Worm (Caenorhabditis elegans) whole organism, L2 larva: ENCODE results near the gene str-37.

Source experiments
- C34F6.9 ChIP-seq: fragments of 150-350 bp; optimal IDR thresholded peaks from 2 replicates; lab custom pipeline; 2014; ENCODE audit warnings: missing biosample characterization, missing genetic modification characterization
- F13H6.1 ChIP-seq: sonication (generic microtip); optimal IDR thresholded peaks from 2 replicates; lab custom pipeline; 2016; ENCODE audit warnings: missing genetic modification characterization, missing compliant biosample characterization
- R02D3.7 ChIP-seq: fragments of 150-350 bp; optimal IDR thresholded peaks from 2 replicates; lab custom pipeline; 2014; ENCODE audit warnings: missing biosample characterization, missing genetic modification characterization
- alr-1 ChIP-seq: fragments of 150-350 bp; optimal IDR thresholded peaks from 2 replicates; lab custom pipeline; 2014; ENCODE audit warnings: missing biosample characterization, missing genetic modification characterization
- aly-2 ChIP-seq: fragments of 150-350 bp; optimal IDR thresholded peaks from 2 replicates; lab custom pipeline; 2014; ENCODE audit warnings: missing biosample characterization, missing genetic modification characterization
- ama-1 ChIP-seq: fragments of 150-350 bp; optimal IDR thresholded peaks from 2 replicates; lab custom pipeline; 2018; ENCODE audit warnings: inconsistent platforms
- blmp-1 ChIP-seq: sonication (generic microtip); optimal IDR thresholded peaks from 2 replicates; lab custom pipeline; 2017; ENCODE audit warnings: missing genetic modification characterization, mild to moderate bottlenecking, missing compliant biosample characterization, antibody characterized with exemption, moderate library complexity; ENCODE audit not compliant: insufficient read depth
- ceh-16 ChIP-seq: fragments of 150-350 bp; optimal IDR thresholded peaks from 2 replicates; lab custom pipeline; 2014; ENCODE audit warnings: missing biosample characterization, missing genetic modification characterization
- crh-2 ChIP-seq: sonication (generic microtip); optimal IDR thresholded peaks from 2 replicates; lab custom pipeline; 2017; ENCODE audit warnings: missing biosample characterization, missing genetic modification characterization
- dmd-4 ChIP-seq: sonication (generic microtip); optimal IDR thresholded peaks from 2 replicates; lab custom pipeline; 2017; ENCODE audit warnings: missing biosample characterization, missing genetic modification characterization
- egl-27 ChIP-seq: sonication (generic microtip); optimal IDR thresholded peaks from 3 replicates; lab custom pipeline; 2017; ENCODE audit warnings: missing biosample characterization, missing genetic modification reagents, missing genetic modification characterization
- fos-1 ChIP-seq: fragments of 150-350 bp; optimal IDR thresholded peaks from 2 replicates; lab custom pipeline; 2014; ENCODE audit warnings: missing biosample characterization, missing genetic modification characterization
- lin-13 ChIP-seq: fragments of 150-350 bp; optimal IDR thresholded peaks from 2 replicates; lab custom pipeline; 2014; ENCODE audit warnings: missing biosample characterization, missing genetic modification reagents, missing genetic modification characterization
- lin-39 ChIP-seq: fragments of 150-350 bp; optimal IDR thresholded peaks from 2 replicates; lab custom pipeline; 2014; ENCODE audit warnings: missing biosample characterization, missing genetic modification reagents, missing genetic modification characterization
- lsy-2 ChIP-seq, 2 experiments: fragments of 150-350 bp in 1 of 2; sonication (generic microtip) in 1 of 2; optimal IDR thresholded peaks; 2 replicates each; lab custom pipeline; 2014 to 2017; ENCODE audit warnings: missing biosample characterization in 2 of 2, missing genetic modification characterization in 2 of 2
- mab-5 ChIP-seq: fragments of 150-350 bp; optimal IDR thresholded peaks from 2 replicates; lab custom pipeline; 2014; ENCODE audit warnings: missing biosample characterization, missing genetic modification characterization
- mbf-1 ChIP-seq: sonication (generic microtip); optimal IDR thresholded peaks from 2 replicates; lab custom pipeline; 2017; ENCODE audit warnings: missing biosample characterization, missing genetic modification characterization
- mdl-1 ChIP-seq, 2 experiments: fragments of 150-350 bp in 1 of 2; sonication (generic microtip) in 1 of 2; optimal IDR thresholded peaks; 2 replicates each; lab custom pipeline; 2017; ENCODE audit warnings: missing biosample characterization in 2 of 2, missing genetic modification characterization in 2 of 2
- nhr-11 ChIP-seq: fragments of 150-350 bp; optimal IDR thresholded peaks from 2 replicates; lab custom pipeline; 2014; ENCODE audit warnings: missing biosample characterization, missing genetic modification characterization
- nhr-129 ChIP-seq: fragments of 150-350 bp; optimal IDR thresholded peaks from 2 replicates; lab custom pipeline; 2014; ENCODE audit warnings: missing biosample characterization, missing genetic modification characterization
- nhr-21 ChIP-seq: fragments of 150-350 bp; optimal IDR thresholded peaks from 2 replicates; lab custom pipeline; 2014; ENCODE audit warnings: missing biosample characterization, missing genetic modification characterization
- nhr-23 ChIP-seq: fragments of 150-350 bp; optimal IDR thresholded peaks from 2 replicates; lab custom pipeline; 2014; ENCODE audit warnings: missing biosample characterization, missing genetic modification reagents, missing genetic modification characterization
- nhr-77 ChIP-seq: fragments of 150-350 bp; optimal IDR thresholded peaks from 2 replicates; lab custom pipeline; 2014; ENCODE audit warnings: missing biosample characterization, missing genetic modification characterization
- peb-1 ChIP-seq: fragments of 150-350 bp; optimal IDR thresholded peaks from 2 replicates; lab custom pipeline; 2014; ENCODE audit warnings: missing biosample characterization, missing genetic modification characterization
- sem-4 ChIP-seq: fragments of 150-350 bp; optimal IDR thresholded peaks from 2 replicates; lab custom pipeline; 2014; ENCODE audit warnings: missing biosample characterization, missing genetic modification reagents, missing genetic modification characterization
- skn-1 ChIP-seq: sonication (generic microtip); optimal IDR thresholded peaks from 2 replicates; lab custom pipeline; 2017; ENCODE audit warnings: missing biosample characterization, missing genetic modification characterization
- sma-9 ChIP-seq, 2 experiments: fragments of 150-350 bp in 1 of 2; sonication (generic microtip) in 1 of 2; optimal IDR thresholded peaks; 2 replicates each; lab custom pipeline; 2014 to 2016; ENCODE audit warnings: missing genetic modification characterization in 2 of 2, mild to moderate bottlenecking in 1 of 2, missing biosample characterization in 1 of 2, missing compliant biosample characterization in 1 of 2, missing genetic modification reagents in 1 of 2, moderate library complexity in 1 of 2
- unc-39 ChIP-seq: fragments of 150-350 bp; optimal IDR thresholded peaks from 2 replicates; lab custom pipeline; 2014; ENCODE audit warnings: missing biosample characterization, missing genetic modification characterization
- unc-55 ChIP-seq: fragments of 150-350 bp; sonication (generic microtip); optimal IDR thresholded peaks from 3 replicates; lab custom pipeline; 2014; ENCODE audit warnings: missing biosample characterization, missing genetic modification reagents, missing genetic modification characterization
- unc-62 ChIP-seq: fragments of 150-350 bp; optimal IDR thresholded peaks from 2 replicates; lab custom pipeline; 2014; ENCODE audit warnings: missing biosample characterization, missing genetic modification reagents, missing genetic modification characterization
- zag-1 ChIP-seq: fragments of 150-350 bp; optimal IDR thresholded peaks from 2 replicates; lab custom pipeline; 2014; ENCODE audit warnings: missing biosample characterization, missing genetic modification characterization
- ztf-1 ChIP-seq: fragments of 200-800 bp; sonication (Bioruptor generic); conservative IDR thresholded peaks from 2 replicates; pipeline ENCODE4 v1.3.6; 2022; ENCODE audit warnings: missing genetic modification characterization, missing compliant biosample characterization
- ztf-4 ChIP-seq: fragments of 150-350 bp; optimal IDR thresholded peaks from 2 replicates; lab custom pipeline; 2014; ENCODE audit warnings: missing biosample characterization, missing genetic modification characterization

str-37 gene

ce11 chrV:13351773-13352172 is 24.2 kb downstream of the str-37 start:
- TF ChIP-seq nhr-77 (tag; lab: Kevin White, UChicago): no peak
- no peak for TF ChIP-seq nhr-23 (tag; lab: Kevin White, UChicago)
- TF ChIP-seq lsy-2 (tag; optimal IDR thresholded peaks at IDR 0.05; lab: Kevin White, UChicago): peak in 1 of 2 experiments; percentile 22
- peak; percentile 58 for TF ChIP-seq unc-62 (GFP tag; lab: Kevin White, UChicago)
- no peak for TF ChIP-seq R02D3.7 (tag; lab: Kevin White, UChicago)
- no peak for TF ChIP-seq sem-4
- TF ChIP-seq mab-5: peak; percentile 91
- no peak for TF ChIP-seq zag-1 (tag; lab: Kevin White, UChicago)
- no peak for TF ChIP-seq nhr-129 (tag; lab: Kevin White, UChicago)
- no peak for TF ChIP-seq dmd-4 (tag; lab: Kevin White, UChicago)
- TF ChIP-seq unc-55 (GFP tag; lab: Kevin White, UChicago): peak; percentile 66
- peak; percentile 18 for TF ChIP-seq egl-27 (tag; lab: Kevin White, UChicago)
- TF ChIP-seq lin-39: peak; percentile 33
- no peak for TF ChIP-seq mbf-1 (tag; lab: Kevin White, UChicago)
- TF ChIP-seq sma-9 (GFP tag; optimal IDR thresholded peaks at IDR 0.05; lab: Kevin White, UChicago): peak; percentile 7
- no peak for TF ChIP-seq sma-9 (tag; optimal IDR thresholded peaks at IDR 0.05; lab: Kevin White, UChicago)
- no peak for TF ChIP-seq ztf-1
- no peak for TF ChIP-seq lin-13 (GFP tag; lab: Kevin White, UChicago)

DNA sequence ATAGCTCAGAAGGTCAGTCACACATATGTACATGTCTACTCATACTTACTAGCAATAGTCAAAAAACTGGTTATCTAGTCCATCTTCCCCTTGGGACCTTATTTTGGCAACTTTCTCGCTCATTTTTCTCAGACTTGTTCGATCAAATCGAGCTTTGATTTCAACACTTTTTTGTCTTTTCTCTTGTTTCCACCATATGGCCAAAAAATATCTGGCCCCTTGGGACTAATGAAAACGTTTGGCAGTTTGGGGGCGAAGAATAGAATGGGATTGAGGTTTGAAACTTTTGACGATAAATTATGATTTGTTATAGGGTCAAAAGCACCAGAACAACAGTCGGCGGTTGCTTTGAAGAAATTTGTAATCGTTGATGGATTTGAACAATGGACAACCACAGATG is 24.9 kb downstream of the str-37 start:
- TF ChIP-seq fos-1 (no peak), mab-5 (peak; percentile 60)

ce11 chrV:13356210-13356609 is 28.6 kb downstream of the str-37 start:
- TF ChIP-seq lin-13 (GFP tag; lab: Kevin White, UChicago) (no peak), nhr-77 (tag; lab: Kevin White, UChicago) (no peak), blmp-1 (tag; lab: Kevin White, UChicago) (no peak), mdl-1 (tag; optimal IDR thresholded peaks at IDR 0.05; lab: Kevin White, UChicago) (no peak), unc-55 (GFP tag; lab: Kevin White, UChicago) (no peak), alr-1 (tag; lab: Kevin White, UChicago) (no peak), C34F6.9 (tag; lab: Kevin White, UChicago) (no peak), lin-39 (no peak), zag-1 (tag; lab: Kevin White, UChicago) (no peak), nhr-23 (tag; lab: Kevin White, UChicago) (no peak), peb-1 (tag; lab: Kevin White, UChicago) (no peak), nhr-11 (tag; lab: Kevin White, UChicago) (no peak), nhr-21 (tag; lab: Kevin White, UChicago) (no peak), ama-1 (no peak), F13H6.1 (tag; lab: Kevin White, UChicago) (no peak)

DNA sequence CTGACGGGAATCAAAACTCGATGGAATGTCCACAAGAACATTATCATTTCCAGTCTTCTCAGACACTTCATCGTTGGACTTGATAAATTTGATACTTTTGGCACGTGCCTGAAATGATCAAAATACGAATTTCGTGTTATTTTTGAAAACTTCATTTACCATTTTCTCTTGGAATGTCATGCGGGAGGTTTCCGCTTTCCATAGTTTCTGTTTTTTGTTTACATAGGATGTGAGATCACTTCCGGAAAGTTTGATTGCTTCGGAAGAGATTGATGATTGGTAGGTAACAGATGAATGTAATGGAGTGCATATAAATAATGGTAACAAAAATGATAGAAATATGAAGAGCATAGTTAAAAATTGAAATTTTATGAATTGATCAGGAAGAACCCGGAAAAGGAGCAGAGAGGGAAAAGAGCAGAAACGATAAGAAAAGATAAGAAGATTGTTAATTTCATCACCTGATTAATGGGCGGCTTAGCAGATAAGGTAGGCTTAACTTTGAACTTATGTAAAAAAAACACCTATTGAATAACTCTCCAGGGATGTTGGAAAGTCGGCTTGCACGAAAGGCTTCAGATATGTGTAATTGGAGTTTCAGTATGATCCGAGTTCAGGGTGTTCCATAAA is 30.2 kb downstream of the str-37 start, which contains the start of gene F32H5.1:
TSS of gene F32H5.1 (minus strand) at position 386 of the 630 bp plus-strand sequence.
- TF ChIP-seq unc-39 (tag; lab: Kevin White, UChicago) (no peak), egl-27 (tag; lab: Kevin White, UChicago) (no peak), nhr-21 (tag; lab: Kevin White, UChicago) (no peak), lin-39 (no peak), blmp-1 (tag; lab: Kevin White, UChicago) (peak; percentile 19), fos-1 (peak; percentile 54), ztf-4 (tag; lab: Kevin White, UChicago) (no peak), skn-1 (tag; lab: Kevin White, UChicago) (no peak), sma-9 (GFP tag; optimal IDR thresholded peaks at IDR 0.05; lab: Kevin White, UChicago) (peak; percentile 43), sma-9 (tag; optimal IDR thresholded peaks at IDR 0.05; lab: Kevin White, UChicago) (no peak), ceh-16 (tag; lab: Kevin White, UChicago) (no peak), crh-2 (tag; lab: Kevin White, UChicago) (peak; percentile 13), nhr-11 (tag; lab: Kevin White, UChicago) (no peak), aly-2 (no peak), unc-62 (GFP tag; lab: Kevin White, UChicago) (no peak), nhr-129 (tag; lab: Kevin White, UChicago) (peak; percentile 63)
